Worm (Caenorhabditis elegans): Measurements from ENCODE around the gene F36A4.1.
A peak's percentile ranks its signal among the peaks of the same experiment; 100 is the strongest.

Gene F36A4.1

ce11 chrIV:4247770-4248169 is 24.5 kb upstream of the F36A4.1 start, which contains the start of gene ama-1:
ama-1 (plus strand) TSS chrIV:4248070.
- no peak for TF ChIP-seq fkh-10 (GFP tag; optimal IDR thresholded peaks at IDR 0.05)
- TF ChIP-seq nhr-232 (tag; optimal IDR thresholded peaks at IDR 0.05), result no peak
- peak; percentile 43 for TF ChIP-seq pha-2 (tag; optimal IDR thresholded peaks at IDR 0.05)

DNA sequence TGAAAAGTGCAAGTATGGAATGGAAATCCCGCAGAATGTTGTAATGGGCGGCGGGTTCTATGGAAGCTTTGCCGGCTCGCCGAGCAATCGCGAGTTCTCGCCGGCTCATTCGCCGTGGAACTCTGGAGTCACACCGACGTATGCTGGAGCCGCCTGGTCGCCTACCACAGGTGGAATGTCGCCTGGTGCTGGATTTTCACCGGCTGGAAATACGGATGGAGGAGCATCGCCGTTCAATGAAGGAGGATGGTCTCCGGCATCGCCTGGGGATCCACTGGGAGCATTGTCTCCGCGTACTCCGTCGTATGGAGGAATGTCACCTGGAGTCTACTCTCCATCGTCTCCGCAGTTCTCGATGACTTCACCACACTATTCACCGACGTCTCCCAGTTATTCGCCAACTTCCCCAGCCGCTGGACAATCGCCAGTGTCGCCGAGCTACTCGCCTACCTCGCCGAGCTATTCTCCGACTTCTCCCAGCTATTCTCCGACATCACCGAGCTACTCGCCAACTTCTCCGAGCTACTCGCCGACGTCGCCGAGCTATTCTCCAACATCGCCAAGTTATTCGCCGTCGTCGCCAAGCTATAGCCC is 17.2 kb upstream of the F36A4.1 start:
- no peak for TF ChIP-seq sox-4 (tag; optimal IDR thresholded peaks at IDR 0.05)

DNA sequence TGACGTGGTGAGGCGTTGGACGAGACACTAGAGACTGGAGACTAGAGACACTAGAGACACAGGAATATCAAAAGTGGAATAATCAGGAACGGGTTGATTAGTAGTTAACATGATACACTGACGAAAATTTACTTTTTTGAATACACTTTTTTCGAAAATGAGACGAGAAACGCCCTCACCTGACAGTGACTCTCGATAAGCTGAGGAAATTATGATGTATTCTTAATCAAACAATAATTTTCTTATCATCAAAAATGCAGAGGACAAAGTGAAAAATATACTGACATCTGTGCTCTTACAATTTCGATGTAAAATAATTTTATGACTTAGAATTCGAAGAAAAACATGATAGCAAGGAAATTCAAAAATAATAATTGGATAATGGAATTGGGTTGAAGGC is 12.8 kb upstream of the F36A4.1 start:
- no peak for TF ChIP-seq hlh-30 (tag; optimal IDR thresholded peaks at IDR 0.05; ENCODE audit: insufficient read depth)
- no peak for TF ChIP-seq hlh-8 (tag; optimal IDR thresholded peaks at IDR 0.05)
- TF ChIP-seq ceh-31 (tag; optimal IDR thresholded peaks at IDR 0.05), result no peak
- no peak for TF ChIP-seq madf-2 (tag; optimal IDR thresholded peaks at IDR 0.05)
- TF ChIP-seq syd-9 (tag; optimal IDR thresholded peaks at IDR 0.05), result no peak
- TF ChIP-seq K02D7.2 (tag; optimal IDR thresholded peaks at IDR 0.05), result no peak
- TF ChIP-seq ahr-1 (tag; optimal IDR thresholded peaks at IDR 0.05), result no peak
- TF ChIP-seq ceh-19 (GFP tag; optimal IDR thresholded peaks at IDR 0.05), result no peak
- no peak for TF ChIP-seq hlh-13 (GFP tag; optimal IDR thresholded peaks at IDR 0.05)
- no peak for TF ChIP-seq ref-2 (tag; optimal IDR thresholded peaks at IDR 0.05)
- no peak for TF ChIP-seq dve-1 (tag; optimal IDR thresholded peaks at IDR 0.05)

DNA sequence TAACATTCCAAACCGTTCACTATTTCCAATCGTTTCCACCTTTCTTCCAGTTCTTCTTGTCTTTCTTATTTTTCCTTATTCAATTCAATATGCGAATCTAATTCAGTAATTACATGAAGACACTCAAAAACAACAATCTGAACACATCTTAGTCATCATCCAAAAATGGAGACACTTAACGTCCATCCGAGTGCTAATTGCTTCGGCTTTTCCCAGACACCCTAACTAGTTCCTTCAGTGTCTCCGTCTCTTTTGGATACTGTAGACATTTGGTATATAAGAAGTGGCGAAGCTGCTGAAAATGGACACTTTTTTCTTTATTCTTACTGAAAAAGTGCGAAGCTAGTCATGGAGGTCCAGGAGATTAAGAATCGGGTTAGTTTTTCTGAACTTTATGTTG is 9.3 kb upstream of the F36A4.1 start, which contains the start of gene col-33:
Gene col-33, plus strand, starts transcription at position 301 of the 400 bp plus-strand sequence.
- TF ChIP-seq T23F11.4 (GFP tag; optimal IDR thresholded peaks at IDR 0.05) (no peak), rnt-1 (tag; optimal IDR thresholded peaks at IDR 0.05) (no peak), ets-4 (tag; optimal IDR thresholded peaks at IDR 0.05) (no peak), ttx-3 (tag; optimal IDR thresholded peaks at IDR 0.05) (no peak), ceh-18 (tag; optimal IDR thresholded peaks at IDR 0.05) (no peak), fax-1 (tag; optimal IDR thresholded peaks at IDR 0.05) (no peak), nhr-11 (tag; optimal IDR thresholded peaks at IDR 0.05) (no peak), sox-2 (GFP tag; IDR thresholded peaks at IDR 0.05) (no peak), nfya-1 (tag; optimal IDR thresholded peaks at IDR 0.05) (no peak), ceh-2 (tag; optimal IDR thresholded peaks at IDR 0.05) (no peak), mec-3 (tag; optimal IDR thresholded peaks at IDR 0.05; ENCODE audit: borderline replicate concordance) (no peak), pha-4 (tag; optimal IDR thresholded peaks at IDR 0.05) (no peak)

DNA sequence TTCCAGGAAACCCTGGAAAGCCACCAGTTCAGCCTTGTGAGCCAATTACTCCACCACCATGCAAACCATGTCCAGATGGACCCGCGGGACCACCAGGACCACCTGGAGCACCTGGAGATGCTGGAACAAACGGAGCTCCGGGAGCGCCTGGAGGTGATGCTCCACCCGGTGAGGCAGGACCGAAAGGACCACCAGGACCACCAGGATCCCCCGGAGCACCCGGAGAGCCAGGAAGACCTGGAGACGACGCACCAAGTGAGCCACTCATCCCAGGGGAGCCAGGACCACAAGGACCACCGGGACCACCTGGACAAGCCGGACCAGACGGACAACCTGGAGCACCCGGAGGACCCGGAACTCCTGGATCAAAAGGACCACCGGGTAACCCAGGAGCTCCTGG is 7.6 kb upstream of the F36A4.1 start:
- peak; percentile 63 for TF ChIP-seq hlh-6 (tag; optimal IDR thresholded peaks at IDR 0.05)
- TF ChIP-seq zip-5 (tag; optimal IDR thresholded peaks at IDR 0.05), result no peak
- TF ChIP-seq unc-3 (GFP tag; conservative IDR thresholded peaks at IDR 0.05), result no peak
- no peak for TF ChIP-seq unc-3 (tag; optimal IDR thresholded peaks at IDR 0.05)
- no peak for TF ChIP-seq pat-9 (tag; optimal IDR thresholded peaks at IDR 0.05)
- TF ChIP-seq hlh-13 (GFP tag; optimal IDR thresholded peaks at IDR 0.05), result no peak
- TF ChIP-seq pax-1 (tag; optimal IDR thresholded peaks at IDR 0.05), result no peak
- no peak for TF ChIP-seq hlh-30 (tag; optimal IDR thresholded peaks at IDR 0.05; ENCODE audit: insufficient read depth)
- no peak for TF ChIP-seq fkh-10 (GFP tag; optimal IDR thresholded peaks at IDR 0.05)
- peak; percentile 54 for TF ChIP-seq C08G9.2 (tag; optimal IDR thresholded peaks at IDR 0.05)
- TF ChIP-seq ceh-31 (tag; optimal IDR thresholded peaks at IDR 0.05), result no peak
- TF ChIP-seq ceh-19 (GFP tag; optimal IDR thresholded peaks at IDR 0.05), result no peak
- TF ChIP-seq elt-4 (tag; optimal IDR thresholded peaks at IDR 0.05), result peak; percentile 15
- no peak for TF ChIP-seq ceh-45 (GFP tag; IDR thresholded peaks at IDR 0.05)
- no peak for TF ChIP-seq ceh-18 (tag; optimal IDR thresholded peaks at IDR 0.05)
- TF ChIP-seq pros-1 (tag; optimal IDR thresholded peaks at IDR 0.05), result no peak
- TF ChIP-seq tbx-2 (tag; optimal IDR thresholded peaks at IDR 0.05), result peak; percentile 6
- no peak for TF ChIP-seq fax-1 (tag; optimal IDR thresholded peaks at IDR 0.05)
